Fruit fly (Drosophila melanogaster): ENCODE results near the gene CG32104.

- TF ChIP-seq CG31627 (GFP tag; optimal IDR thresholded peaks at IDR 0.05) (no peak), CG8632 (GFP tag; optimal IDR thresholded peaks at IDR 0.05) (no peak), CG11294 (GFP tag; IDR thresholded peaks at IDR 0.05) (no peak), Gug (GFP tag; IDR thresholded peaks at IDR 0.05) (no peak), CG3032 (tag; optimal IDR thresholded peaks at IDR 0.05) (no peak), Sox15 (GFP tag; optimal IDR thresholded peaks at IDR 0.05) (no peak), svp (GFP tag) (no peak)
Measured at dm6 chr3L:12401800-12402199, 2.7 kb upstream of the CG32104 start, which contains the start of gene Smyd4-2.

Measured in whole organism, prepupa.